Fruit fly (Drosophila melanogaster) whole organism, embryonic: Measurements from ENCODE around the gene Acsx1L.

Experiments
- BtbVII ChIP-seq: fragments of 200-800 bp; sonication (Bioruptor generic); optimal IDR thresholded peaks from 3 replicates; lab custom pipeline; 2017; ENCODE audit warnings: missing biosample characterization, mild to moderate bottlenecking, missing genetic modification characterization
- CG10267 ChIP-seq: fragments of 200-800 bp; sonication (Bioruptor generic); optimal IDR thresholded peaks from 2 replicates; lab custom pipeline; 2018; ENCODE audit warnings: missing biosample characterization, mild to moderate bottlenecking, missing genetic modification characterization, moderate library complexity
- CG15073 ChIP-seq: fragments of 200-800 bp; sonication (Bioruptor generic); optimal IDR thresholded peaks from 2 replicates; lab custom pipeline; 2016; ENCODE audit warnings: missing biosample characterization, missing genetic modification characterization
- CG1603 ChIP-seq: fragments of 200-800 bp; sonication (Bioruptor generic); optimal IDR thresholded peaks from 2 replicates; lab custom pipeline; 2019; ENCODE audit warnings: missing biosample characterization, mild to moderate bottlenecking, missing genetic modification characterization, moderate library complexity
- CG1647 ChIP-seq: fragments of 200-800 bp; sonication (Bioruptor generic); optimal IDR thresholded peaks from 3 replicates; lab custom pipeline; 2016; ENCODE audit warnings: missing biosample characterization, missing genetic modification characterization
- CG30020 ChIP-seq: fragments of 200-800 bp; optimal IDR thresholded peaks from 2 replicates; lab custom pipeline; 2019; ENCODE audit warnings: missing biosample characterization, mild to moderate bottlenecking, missing genetic modification characterization, moderate library complexity
- CG3281 ChIP-seq: fragments of 200-800 bp; sonication (Bioruptor generic); optimal IDR thresholded peaks from 3 replicates; lab custom pipeline; 2017; ENCODE audit warnings: missing biosample characterization, mild to moderate bottlenecking, missing genetic modification characterization
- CG4282 ChIP-seq: fragments of 200-800 bp; sonication (Bioruptor generic); optimal IDR thresholded peaks from 2 replicates; lab custom pipeline; 2016; ENCODE audit warnings: missing biosample characterization, missing genetic modification characterization
- CG6654 ChIP-seq: fragments of 200-800 bp; sonication (Bioruptor generic); optimal IDR thresholded peaks from 2 replicates; lab custom pipeline; 2017; ENCODE audit warnings: missing biosample characterization, mild to moderate bottlenecking, missing genetic modification characterization
- CG6765 ChIP-seq: fragments of 200-800 bp; sonication (Bioruptor generic); optimal IDR thresholded peaks from 3 replicates; lab custom pipeline; 2017; ENCODE audit warnings: missing biosample characterization, mild to moderate bottlenecking, missing genetic modification characterization
- CG8359 ChIP-seq: fragments of 200-800 bp; sonication (Bioruptor generic); optimal IDR thresholded peaks from 2 replicates; lab custom pipeline; 2017; ENCODE audit warnings: missing biosample characterization, mild to moderate bottlenecking, missing genetic modification characterization, borderline replicate concordance
- CG8388 ChIP-seq: fragments of 200-800 bp; sonication (Bioruptor generic); optimal IDR thresholded peaks from 2 replicates; lab custom pipeline; 2019; ENCODE audit warnings: missing biosample characterization, mild to moderate bottlenecking, missing genetic modification characterization, moderate library complexity
- Camta ChIP-seq: fragments of 200-800 bp; sonication (Bioruptor generic); optimal IDR thresholded peaks from 2 replicates; lab custom pipeline; 2016; ENCODE audit warnings: missing biosample characterization, missing genetic modification characterization
- CrebB ChIP-seq: fragments of 200-800 bp; sonication (Bioruptor generic); optimal IDR thresholded peaks from 3 replicates; lab custom pipeline; 2018; ENCODE audit warnings: missing biosample characterization, mild to moderate bottlenecking, missing genetic modification characterization
- Dip3 ChIP-seq: fragments of 200-800 bp; sonication (Bioruptor generic); optimal IDR thresholded peaks from 3 replicates; lab custom pipeline; 2016; ENCODE audit warnings: missing biosample characterization, missing genetic modification characterization
- Dp ChIP-seq: fragments of 200-800 bp; sonication (Bioruptor generic); optimal IDR thresholded peaks from 2 replicates; lab custom pipeline; 2018; ENCODE audit warnings: missing biosample characterization, mild to moderate bottlenecking, missing genetic modification characterization, moderate library complexity
- Ets65A ChIP-seq: fragments of 200-800 bp; sonication (Bioruptor generic); peaks from one replicate; lab custom pipeline; 2016; ENCODE audit warnings: missing biosample characterization, missing genetic modification characterization
- Fer1 ChIP-seq: fragments of 200-800 bp; sonication (Bioruptor generic); optimal IDR thresholded peaks from 2 replicates; lab custom pipeline; 2017; ENCODE audit warnings: missing biosample characterization, mild to moderate bottlenecking, missing genetic modification characterization
- HHEX ChIP-seq: fragments of 200-800 bp; sonication (Bioruptor generic); optimal IDR thresholded peaks from 3 replicates; lab custom pipeline; 2017; ENCODE audit warnings: missing biosample characterization, mild to moderate bottlenecking, missing genetic modification characterization, missing genetic modification reagents
- HLHmδ ChIP-seq: fragments of 200-800 bp; sonication (Bioruptor generic); optimal IDR thresholded peaks from 2 replicates; lab custom pipeline; 2018; ENCODE audit warnings: missing biosample characterization, mild to moderate bottlenecking, missing genetic modification characterization, moderate library complexity
- Hmr ChIP-seq: fragments of 200-800 bp; sonication (Bioruptor generic); optimal IDR thresholded peaks from 3 replicates; lab custom pipeline; 2017; ENCODE audit warnings: mild to moderate bottlenecking, missing biosample characterization, missing genetic modification reagents, missing genetic modification characterization
- NFAT ChIP-seq: fragments of 200-800 bp; sonication (Bioruptor generic); IDR thresholded peaks from 2 replicates; pipeline ENCODE4 v1.3.6; 2022; ENCODE audit warnings: missing biosample characterization, missing genetic modification characterization
- abd-A ChIP-seq: fragments of 200-800 bp; sonication (Bioruptor generic); optimal IDR thresholded peaks from 3 replicates; lab custom pipeline; 2019; ENCODE audit warnings: missing biosample characterization, mild to moderate bottlenecking, missing genetic modification characterization, moderate library complexity
- disco-r ChIP-seq: fragments of 200-800 bp; sonication (Bioruptor generic); optimal IDR thresholded peaks from 2 replicates; lab custom pipeline; 2016; ENCODE audit warnings: missing biosample characterization, missing genetic modification characterization
- dm ChIP-seq: fragments of 200-800 bp; sonication (Bioruptor generic); optimal IDR thresholded peaks from 3 replicates; lab custom pipeline; 2016; ENCODE audit warnings: missing biosample characterization, missing genetic modification characterization
- fd102C ChIP-seq: fragments of 200-800 bp; sonication (Bioruptor generic); optimal IDR thresholded peaks from 2 replicates; lab custom pipeline; 2018; ENCODE audit warnings: missing biosample characterization, mild to moderate bottlenecking, missing genetic modification characterization, moderate library complexity
- fd96Cb ChIP-seq: fragments of 200-800 bp; sonication (Bioruptor generic); optimal IDR thresholded peaks from 2 replicates; lab custom pipeline; 2018; ENCODE audit warnings: missing biosample characterization, mild to moderate bottlenecking, missing genetic modification characterization, moderate library complexity
- kah ChIP-seq: fragments of 200-800 bp; sonication (Bioruptor generic); optimal IDR thresholded peaks from 2 replicates; lab custom pipeline; 2018; ENCODE audit warnings: missing biosample characterization, mild to moderate bottlenecking, missing genetic modification characterization
- lov ChIP-seq, 2 experiments: fragments of 200-800 bp in 1 of 2; fragments of >200 bp in 1 of 2; sonication (Bioruptor generic) in 1 of 2; IDR thresholded peaks in 1 of 2; optimal IDR thresholded peaks in 1 of 2; 2 replicates in 1 of 2; 3 replicates in 1 of 2; pipeline versions ENCODE4 v1.3.6 to Lab custom; 2017 to 2022; ENCODE audit warnings: missing biosample characterization in 1 of 2, missing genetic modification characterization in 1 of 2
- pfk ChIP-seq: fragments of 200-800 bp; sonication (Bioruptor generic); optimal IDR thresholded peaks from 2 replicates; lab custom pipeline; 2018; ENCODE audit warnings: missing biosample characterization, mild to moderate bottlenecking, missing genetic modification characterization, moderate library complexity
- sens ChIP-seq: fragments of 200-800 bp; sonication (Bioruptor generic); peaks from one replicate; lab custom pipeline; 2016; ENCODE audit warnings: missing biosample characterization, missing genetic modification characterization
- sima ChIP-seq: fragments of 200-800 bp; sonication (Bioruptor generic); optimal IDR thresholded peaks from 2 replicates; lab custom pipeline; 2016; ENCODE audit warnings: missing biosample characterization, missing genetic modification characterization
- tna ChIP-seq: fragments of 200-800 bp; sonication (Bioruptor generic); IDR thresholded peaks from 2 replicates; pipeline ENCODE4 v1.3.6; 2022; ENCODE audit warnings: missing biosample characterization, missing genetic modification characterization; ENCODE audit not compliant: partially characterized antibody
- trh ChIP-seq: fragments of 200-800 bp; sonication (Bioruptor generic); optimal IDR thresholded peaks from 2 replicates; lab custom pipeline; 2016; ENCODE audit warnings: missing biosample characterization, missing genetic modification characterization
- zf30C ChIP-seq: fragments of 200-800 bp; sonication (Bioruptor generic); optimal IDR thresholded peaks from 3 replicates; lab custom pipeline; 2018; ENCODE audit warnings: missing biosample characterization, mild to moderate bottlenecking, missing genetic modification characterization

Gene Acsx1L

dm6 chr3R:19820994-19821393 lies 48.0 kb upstream of the Acsx1L start (continued):
- TF ChIP-seq pfk (GFP tag; lab: Kevin White, UChicago) = no peak
- no peak for TF ChIP-seq CrebB (tag; lab: Kevin White, UChicago)
- TF ChIP-seq NFAT = no peak
- no peak for TF ChIP-seq HHEX (GFP tag; lab: Kevin White, UChicago)
- TF ChIP-seq Hmr = no peak
- no peak for TF ChIP-seq fd102C (GFP tag; lab: Kevin White, UChicago)
- no peak for TF ChIP-seq BtbVII (GFP tag; lab: Kevin White, UChicago)
- TF ChIP-seq CG10267 (tag; lab: Kevin White, UChicago) = peak; percentile 11
- TF ChIP-seq fd96Cb (tag; lab: Kevin White, UChicago) = no peak
- no peak for TF ChIP-seq Dip3 (GFP tag; lab: Kevin White, UChicago)
- TF ChIP-seq disco-r = no peak
- no peak for TF ChIP-seq CG1647
- TF ChIP-seq CG4282 (GFP tag; lab: Kevin White, UChicago) = no peak
- no peak for TF ChIP-seq CG3281
- no peak for TF ChIP-seq trh (GFP tag; lab: Kevin White, UChicago)
- TF ChIP-seq CG15073 (GFP tag; lab: Kevin White, UChicago) = no peak
- no peak for TF ChIP-seq CG6765 (GFP tag; lab: Kevin White, UChicago)
- TF ChIP-seq dm (GFP tag; lab: Kevin White, UChicago) = no peak
- TF ChIP-seq CG30020 (tag; lab: Kevin White, UChicago) = no peak

dm6 chr3R:19816758-19817157 lies 43.7 kb upstream of the Acsx1L start:
- TF ChIP-seq tna (GFP tag; lab: Robert Waterston, UW) (no peak), CG8388 (GFP tag; lab: Kevin White, UChicago) (peak; percentile 34), CG6654 (no peak), CG8359 (peak; percentile 96)

- no peak for TF ChIP-seq Dp
Measured at dm6 chr3R:19813217-19813616, 40.2 kb upstream of the Acsx1L start.

dm6 chr3R:19812472-19812871 lies 39.4 kb upstream of the Acsx1L start:
- TF ChIP-seq Ets65A (GFP tag; lab: Kevin White, UChicago) (peak; percentile 78), sima (GFP tag; lab: Kevin White, UChicago) (no peak)

dm6 chr3R:19811510-19811909 lies 38.5 kb upstream of the Acsx1L start:
- TF ChIP-seq HLHmδ (GFP tag; lab: Kevin White, UChicago) = no peak
- no peak for TF ChIP-seq kah (GFP tag; lab: Kevin White, UChicago)
- no peak for TF ChIP-seq trh (GFP tag; lab: Kevin White, UChicago)
- no peak for TF ChIP-seq CG1603 (tag; lab: Kevin White, UChicago)
- no peak for TF ChIP-seq abd-A
- TF ChIP-seq Fer1 (GFP tag; lab: Kevin White, UChicago) = no peak
- no peak for TF ChIP-seq lov (optimal IDR thresholded peaks at IDR 0.05; lab: Kevin White, UChicago)
- no peak for TF ChIP-seq lov (GFP tag; IDR thresholded peaks at IDR 0.05; lab: Robert Waterston, UW)
- no peak for TF ChIP-seq sens (GFP tag; lab: Kevin White, UChicago)
- TF ChIP-seq zf30C (GFP tag; lab: Kevin White, UChicago) = no peak
- no peak for TF ChIP-seq Camta (GFP tag; lab: Kevin White, UChicago)
